Fruit fly (Drosophila melanogaster) whole organism, embryonic: ENCODE data around the gene Rift.
A peak's percentile ranks its signal among the peaks of the same experiment; 100 is the strongest.

Experiments used
- CG11247 ChIP-seq: fragments of 200-800 bp; sonication (Bioruptor generic); IDR thresholded peaks from 2 replicates; pipeline ENCODE4 v1.3.6; 2022; ENCODE audit warnings: missing biosample characterization, missing genetic modification characterization
- CG12155 ChIP-seq: fragments of 200-800 bp; sonication (Bioruptor generic); optimal IDR thresholded peaks from 3 replicates; lab custom pipeline; 2016; ENCODE audit warnings: missing biosample characterization, missing genetic modification characterization
- CG12942 ChIP-seq: fragments of 200-800 bp; sonication (Bioruptor generic); optimal IDR thresholded peaks from 3 replicates; lab custom pipeline; 2016; ENCODE audit warnings: missing biosample characterization, missing genetic modification characterization
- CG15514 ChIP-seq: fragments of 200-800 bp; sonication (Bioruptor generic); optimal IDR thresholded peaks from 3 replicates; lab custom pipeline; 2017; ENCODE audit warnings: missing biosample characterization, missing genetic modification characterization, mild to moderate bottlenecking, moderate library complexity, missing genetic modification reagents
- CG16813 ChIP-seq: fragments of 200-800 bp; sonication (Bioruptor generic); IDR thresholded peaks from 3 replicates; pipeline ENCODE4 v1.3.6; 2022; ENCODE audit warnings: missing biosample characterization, missing genetic modification characterization; ENCODE audit not compliant: partially characterized antibody
- CG17186 ChIP-seq: fragments of 200-800 bp; sonication (Bioruptor generic); optimal IDR thresholded peaks from 3 replicates; lab custom pipeline; 2017; ENCODE audit warnings: missing biosample characterization, missing genetic modification reagents, missing genetic modification characterization
- CG17328 ChIP-seq: fragments of 200-800 bp; sonication (Bioruptor generic); IDR thresholded peaks from 2 replicates; pipeline ENCODE4 v1.3.6; 2022; ENCODE audit warnings: missing biosample characterization, missing genetic modification characterization
- CG2889 ChIP-seq: fragments of 200-800 bp; sonication (Bioruptor generic); IDR thresholded peaks from 3 replicates; pipeline ENCODE4 v1.3.6; 2022; ENCODE audit warnings: missing biosample characterization, missing genetic modification characterization
- CG30403 ChIP-seq: fragments of 200-800 bp; sonication (Bioruptor generic); optimal IDR thresholded peaks from 3 replicates; lab custom pipeline; 2016; ENCODE audit warnings: missing biosample characterization, missing genetic modification characterization
- CG31441 ChIP-seq: fragments of 200-800 bp; sonication (Bioruptor generic); IDR thresholded peaks from 2 replicates; pipeline ENCODE4 v1.3.6; 2022; ENCODE audit warnings: missing biosample characterization, missing genetic modification characterization
- CG32772 ChIP-seq: fragments of 200-800 bp; sonication (Bioruptor generic); IDR thresholded peaks from 2 replicates; pipeline ENCODE4 v1.3.6; 2022; ENCODE audit warnings: missing biosample characterization, missing genetic modification characterization
- CG33213 ChIP-seq: fragments of 200-800 bp; sonication (Bioruptor generic); optimal IDR thresholded peaks from 3 replicates; lab custom pipeline; 2016; ENCODE audit warnings: missing biosample characterization, missing genetic modification characterization
- CG34224 ChIP-seq: fragments of 200-800 bp; sonication (Bioruptor generic); IDR thresholded peaks from 3 replicates; pipeline ENCODE4 v1.3.6; 2022; ENCODE audit warnings: missing biosample characterization, missing genetic modification characterization; ENCODE audit not compliant: partially characterized antibody
- CG6791 ChIP-seq: fragments of 200-800 bp; sonication (Bioruptor generic); IDR thresholded peaks from 3 replicates; pipeline ENCODE4 v1.3.6; 2022; ENCODE audit warnings: missing biosample characterization, missing genetic modification characterization; ENCODE audit not compliant: partially characterized antibody
- CG9609 ChIP-seq: fragments of 200-800 bp; sonication (Bioruptor generic); optimal IDR thresholded peaks from 3 replicates; lab custom pipeline; 2016; ENCODE audit warnings: missing biosample characterization, missing genetic modification characterization
- CG9797 ChIP-seq: fragments of 200-800 bp; sonication (Bioruptor generic); optimal IDR thresholded peaks from 3 replicates; lab custom pipeline; 2018; ENCODE audit warnings: missing biosample characterization, mild to moderate bottlenecking, missing genetic modification characterization
- Dbx ChIP-seq: fragments of 200-800 bp; sonication (Bioruptor generic); IDR thresholded peaks from 3 replicates; pipeline ENCODE4 v1.3.6; 2022; ENCODE audit warnings: missing biosample characterization, missing genetic modification characterization
- E2f2 ChIP-seq: fragments of 200-800 bp; sonication (Bioruptor generic); IDR thresholded peaks from 2 replicates; pipeline ENCODE4 v1.3.6; 2022; ENCODE audit warnings: missing biosample characterization, missing genetic modification characterization
- ERR ChIP-seq: fragments of 200-800 bp; sonication (Bioruptor generic); optimal IDR thresholded peaks from 2 replicates; lab custom pipeline; 2016; ENCODE audit warnings: missing biosample characterization, missing genetic modification characterization
- Gug ChIP-seq: fragments of 200-800 bp; sonication (Bioruptor generic); IDR thresholded peaks from 4 replicates; pipeline ENCODE4 v1.3.6; 2022; ENCODE audit warnings: missing biosample characterization, missing genetic modification characterization
- HmgZ ChIP-seq: fragments of 200-800 bp; sonication (Bioruptor generic); optimal IDR thresholded peaks from 2 replicates; lab custom pipeline; 2018; ENCODE audit warnings: missing biosample characterization, mild to moderate bottlenecking, missing genetic modification characterization
- Hr3 ChIP-seq: fragments of 200-800 bp; sonication (Bioruptor generic); optimal IDR thresholded peaks from 3 replicates; lab custom pipeline; 2016; ENCODE audit warnings: missing biosample characterization, missing genetic modification characterization
- Mes4 ChIP-seq: fragments of 200-800 bp; sonication (Bioruptor generic); optimal IDR thresholded peaks from 2 replicates; lab custom pipeline; 2016; ENCODE audit warnings: missing biosample characterization, missing genetic modification characterization
- NFAT ChIP-seq: fragments of 200-800 bp; sonication (Bioruptor generic); IDR thresholded peaks from 2 replicates; pipeline ENCODE4 v1.3.6; 2022; ENCODE audit warnings: missing biosample characterization, missing genetic modification characterization
- Opbp ChIP-seq: fragments of 200-800 bp; sonication (Bioruptor generic); IDR thresholded peaks from 3 replicates; pipeline ENCODE4 v1.3.6; 2022; ENCODE audit warnings: missing biosample characterization, missing genetic modification characterization; ENCODE audit not compliant: partially characterized antibody
- Pdp1 ChIP-seq, 2 experiments: fragments of 200-800 bp; sonication (Bioruptor generic); optimal IDR thresholded peaks; 3 replicates each; lab custom pipeline; 2016; ENCODE audit warnings: missing biosample characterization in 2 of 2, missing genetic modification characterization in 2 of 2, mild to moderate bottlenecking in 1 of 2, moderate library complexity in 1 of 2
- Rfx ChIP-seq: fragments of 200-800 bp; sonication (Bioruptor generic); IDR thresholded peaks from 2 replicates; pipeline ENCODE4 v1.3.6; 2022; ENCODE audit warnings: missing biosample characterization, missing genetic modification characterization
- Sry-β ChIP-seq: fragments of 200-800 bp; sonication (Bioruptor generic); optimal IDR thresholded peaks from 2 replicates; lab custom pipeline; 2018; ENCODE audit warnings: missing biosample characterization, mild to moderate bottlenecking, missing genetic modification characterization, moderate library complexity
- ase ChIP-seq: fragments of 200-800 bp; sonication (Bioruptor generic); IDR thresholded peaks from 3 replicates; pipeline ENCODE4 v1.3.6; 2022; ENCODE audit warnings: missing biosample characterization, missing genetic modification characterization
- ci ChIP-seq: fragments of 200-800 bp; sonication (Bioruptor generic); IDR thresholded peaks from 3 replicates; pipeline ENCODE4 v1.3.6; 2022; ENCODE audit warnings: missing biosample characterization, missing genetic modification characterization
- crp ChIP-seq, 2 experiments: fragments of 200-800 bp; sonication (Bioruptor generic); optimal IDR thresholded peaks; 2 replicates in 1 of 2; 3 replicates in 1 of 2; lab custom pipeline; 2017; ENCODE audit warnings: missing biosample characterization in 2 of 2, missing genetic modification characterization in 2 of 2, mild to moderate bottlenecking in 1 of 2, moderate library complexity in 1 of 2
- dpn ChIP-seq, 2 experiments: fragments of 200-800 bp; sonication (Bioruptor generic); optimal IDR thresholded peaks; 3 replicates each; lab custom pipeline; 2016; ENCODE audit warnings: missing biosample characterization in 2 of 2, missing genetic modification characterization in 2 of 2
- ftz-f1 ChIP-seq: fragments of 200-800 bp; sonication (Bioruptor generic); optimal IDR thresholded peaks from 2 replicates; lab custom pipeline; 2016; ENCODE audit warnings: missing biosample characterization, missing genetic modification characterization
- gfzf ChIP-seq: fragments of 200-800 bp; sonication (Bioruptor generic); optimal IDR thresholded peaks from 2 replicates; lab custom pipeline; 2016; ENCODE audit warnings: missing biosample characterization, mild to moderate bottlenecking, missing genetic modification characterization, moderate library complexity
- her ChIP-seq: fragments of 200-800 bp; sonication (Bioruptor generic); optimal IDR thresholded peaks from 2 replicates; lab custom pipeline; 2016; ENCODE audit warnings: missing biosample characterization, missing genetic modification characterization
- hkb ChIP-seq, 2 experiments: fragments of 200-800 bp in 1 of 2; fragments of >200 bp in 1 of 2; sonication (Bioruptor generic) in 1 of 2; IDR thresholded peaks in 1 of 2; optimal IDR thresholded peaks in 1 of 2; 2 replicates each; pipeline versions ENCODE4 v1.3.6 to Lab custom; 2017 to 2022; ENCODE audit warnings: missing biosample characterization in 1 of 2, missing genetic modification characterization in 1 of 2
- ind ChIP-seq: fragments of 200-800 bp; sonication (Bioruptor generic); optimal IDR thresholded peaks from 3 replicates; lab custom pipeline; 2016; ENCODE audit warnings: missing biosample characterization, missing genetic modification characterization
- knrl ChIP-seq: fragments of 200-800 bp; sonication (Bioruptor generic); IDR thresholded peaks from 3 replicates; pipeline ENCODE4 v1.3.6; 2022; ENCODE audit warnings: missing biosample characterization, missing genetic modification characterization; ENCODE audit not compliant: partially characterized antibody
- lola ChIP-seq, 3 experiments: fragments of >200 bp in 2 of 3; fragments of 200-800 bp in 1 of 3; sonication (Bioruptor generic) in 1 of 3; optimal IDR thresholded peaks; 2 replicates each; lab custom pipeline; 2017 to 2019; ENCODE audit warnings: missing biosample characterization in 3 of 3, missing genetic modification characterization in 3 of 3, mild to moderate bottlenecking in 1 of 3, moderate library complexity in 1 of 3
- phol ChIP-seq: fragments of 200-800 bp; sonication (Bioruptor generic); optimal IDR thresholded peaks from 3 replicates; lab custom pipeline; 2018; ENCODE audit warnings: missing biosample characterization, mild to moderate bottlenecking, missing genetic modification characterization, moderate library complexity
- sens ChIP-seq: fragments of 200-800 bp; sonication (Bioruptor generic); peaks from one replicate; lab custom pipeline; 2016; ENCODE audit warnings: missing biosample characterization, missing genetic modification characterization
- sens-2 ChIP-seq: fragments of 200-800 bp; sonication (Bioruptor generic); IDR thresholded peaks from 2 replicates; pipeline ENCODE4 v1.3.6; 2022; ENCODE audit warnings: missing biosample characterization, missing genetic modification characterization
- sisA ChIP-seq: fragments of 200-800 bp; sonication (Bioruptor generic); IDR thresholded peaks from 2 replicates; pipeline ENCODE4 v1.3.6; 2022; ENCODE audit warnings: missing biosample characterization, missing genetic modification characterization
- unc-4 ChIP-seq: fragments of 200-800 bp; sonication (Bioruptor generic); IDR thresholded peaks from 2 replicates; pipeline ENCODE4 v1.3.6; 2022; ENCODE audit warnings: missing biosample characterization, missing genetic modification characterization; ENCODE audit not compliant: partially characterized antibody
- vfl ChIP-seq: fragments of 200-800 bp; sonication (Bioruptor generic); optimal IDR thresholded peaks from 2 replicates; lab custom pipeline; 2016; ENCODE audit warnings: missing biosample characterization, missing genetic modification characterization
- zfh1 ChIP-seq: fragments of 200-800 bp; sonication (Bioruptor generic); IDR thresholded peaks from 3 replicates; pipeline ENCODE4 v1.3.6; 2022; ENCODE audit warnings: missing biosample characterization, missing genetic modification characterization
- zfh2 ChIP-seq: fragments of 200-800 bp; sonication (Bioruptor generic); optimal IDR thresholded peaks from 2 replicates; lab custom pipeline; 2016; ENCODE audit warnings: missing biosample characterization, missing genetic modification characterization

Gene Rift

dm6 chr3R:31793664-31794417 is 16.1 kb downstream of the Rift start, which contains the start of the genes Mccc1 and Acf (continued):
- peak; percentile 84 for TF ChIP-seq gfzf (GFP tag; lab: Kevin White, UChicago)
- no peak for TF ChIP-seq CG32772 (GFP tag; lab: Robert Waterston, UW)
- TF ChIP-seq CG9797, result peak; percentile 69
- peak; percentile 42 for TF ChIP-seq E2f2
- TF ChIP-seq zfh1, result peak; percentile 33; the same call in 1 of the 3 replicates
- TF ChIP-seq phol (tag; lab: Kevin White, UChicago), result peak; percentile 50
- TF ChIP-seq CG17186, result peak; percentile 55
- TF ChIP-seq lola (GFP tag; optimal IDR thresholded peaks at IDR 0.05; lab: Kevin White, UChicago), result peak in 1 of 3 experiments; percentile 3
- TF ChIP-seq CG17328 (GFP tag; lab: Robert Waterston, UW), result 0 out of 2 replicates have a peak, but pooled peaks have one; percentile 13
- peak; percentile 4 for TF ChIP-seq ftz-f1 (GFP tag; lab: Kevin White, UChicago)
- TF ChIP-seq Opbp (GFP tag; lab: Robert Waterston, UW), result peak; percentile 62; the same call in 2 of the 3 replicates
- TF ChIP-seq vfl (GFP tag; lab: Kevin White, UChicago), result peak; percentile 14
- TF ChIP-seq sisA (GFP tag; lab: Robert Waterston, UW), result peak; percentile 20; the same call in 1 of the 2 replicates
- TF ChIP-seq CG34224 (GFP tag; lab: Robert Waterston, UW), result peak; percentile 60; the same call in 1 of the 3 replicates
- TF ChIP-seq Mes4 (GFP tag; lab: Kevin White, UChicago), result peak; percentile 2
- TF ChIP-seq CG9609 (GFP tag; lab: Kevin White, UChicago), result peak; percentile 19
- no peak for TF ChIP-seq her (GFP tag; lab: Kevin White, UChicago)
- peak; percentile 65; the same call in 2 of the 3 replicates for TF ChIP-seq knrl (GFP tag; lab: Robert Waterston, UW)
- no peak for TF ChIP-seq sens-2 (GFP tag; lab: Robert Waterston, UW)
- TF ChIP-seq ind (GFP tag; lab: Kevin White, UChicago), result peak; percentile 10
- TF ChIP-seq ERR, result no peak
- TF ChIP-seq CG12942 (GFP tag; lab: Kevin White, UChicago), result peak; percentile 0
- peak; percentile 53 to 60 for TF ChIP-seq Pdp1 (GFP tag; optimal IDR thresholded peaks at IDR 0.05; lab: Kevin White, UChicago)
- 0 out of 3 replicates have a peak, but pooled peaks have one; percentile 16 for TF ChIP-seq Dbx (GFP tag; lab: Robert Waterston, UW)
- peak; percentile 60 for TF ChIP-seq Rfx (GFP tag; lab: Robert Waterston, UW)
- peak; percentile 61 for TF ChIP-seq zfh2 (GFP tag; lab: Kevin White, UChicago)
- peak; percentile 68; the same call in 2 of the 3 replicates for TF ChIP-seq CG6791 (GFP tag; lab: Robert Waterston, UW)
- peak; percentile 42 to 51 for TF ChIP-seq dpn (GFP tag; optimal IDR thresholded peaks at IDR 0.05; lab: Kevin White, UChicago)
- TF ChIP-seq unc-4 (GFP tag; lab: Robert Waterston, UW), result peak; percentile 57; the same call in 1 of the 2 replicates
- TF ChIP-seq CG11247 (GFP tag; lab: Robert Waterston, UW), result 0 out of 2 replicates have a peak, but pooled peaks have one; percentile 30
- peak in 1 of 2 experiments; percentile 56 for TF ChIP-seq crp (GFP tag; optimal IDR thresholded peaks at IDR 0.05; lab: Kevin White, UChicago)
- peak; percentile 13 for TF ChIP-seq hkb (optimal IDR thresholded peaks at IDR 0.05; lab: Kevin White, UChicago)
- peak; percentile 45; the same call in 1 of the 2 replicates for TF ChIP-seq hkb (GFP tag; IDR thresholded peaks at IDR 0.05; lab: Robert Waterston, UW)
- peak; percentile 37 for TF ChIP-seq CG12155
- TF ChIP-seq NFAT (GFP tag; lab: Robert Waterston, UW), result no peak
- TF ChIP-seq ase (GFP tag; lab: Robert Waterston, UW), result no peak
- peak; percentile 21 for TF ChIP-seq Hr3 (GFP tag; lab: Kevin White, UChicago)
- TF ChIP-seq sens (GFP tag; lab: Kevin White, UChicago), result peak; percentile 93
- TF ChIP-seq CG30403 (GFP tag; lab: Kevin White, UChicago), result peak; percentile 65
- TF ChIP-seq CG15514, result peak; percentile 89
- peak; percentile 44 for TF ChIP-seq CG33213 (GFP tag; lab: Kevin White, UChicago)
- peak; percentile 47 for TF ChIP-seq HmgZ (tag; lab: Kevin White, UChicago)
- TF ChIP-seq Sry-β (GFP tag; lab: Kevin White, UChicago), result peak; percentile 19
- TF ChIP-seq CG2889 (GFP tag; lab: Robert Waterston, UW), result no peak
- TF ChIP-seq CG31441 (GFP tag; lab: Robert Waterston, UW), result no peak
- TF ChIP-seq CG16813, result peak; percentile 41; the same call in 1 of the 3 replicates
- peak; percentile 59; the same call in 2 of the 3 replicates for TF ChIP-seq ci (GFP tag; lab: Robert Waterston, UW)
- 0 out of 4 replicates have a peak, but pooled peaks have one; percentile 6 for TF ChIP-seq Gug
